Worm (Caenorhabditis elegans) whole organism, L4/young adult: ENCODE results near the gene tdp-1.

Experiments
- W03F9.2 ChIP-seq: fragments of 150-350 bp; optimal IDR thresholded peaks from 2 replicates; lab custom pipeline; 2014; ENCODE audit warnings: missing biosample characterization, missing genetic modification characterization
- dao-5 ChIP-seq: sonication (generic microtip); optimal IDR thresholded peaks from 2 replicates; lab custom pipeline; 2016; ENCODE audit warnings: missing genotype, missing genetic modification characterization, moderate library complexity, missing compliant biosample characterization
- him-1 ChIP-seq: sonication (generic microtip); optimal IDR thresholded peaks from 2 replicates; lab custom pipeline; 2016; ENCODE audit warnings: missing genotype, missing genetic modification reagents, missing genetic modification characterization, missing compliant biosample characterization

ce11 chrII:8991602-8992001, 6.0 kb upstream of the tdp-1 start:
- no peak for TF ChIP-seq dao-5 (tag; lab: Kevin White, UChicago)
- TF ChIP-seq W03F9.2 (tag; lab: Kevin White, UChicago), result no peak
- TF ChIP-seq him-1 (tag; lab: Kevin White, UChicago), result no peak
